Worm (Caenorhabditis elegans) whole organism, L3 larva: ENCODE data around the gene pqn-67.

ENCODE experiments used
- ZK546.5 ChIP-seq: sonication (generic microtip); optimal IDR thresholded peaks from 2 replicates; lab custom pipeline; 2017; ENCODE audit warnings: missing biosample characterization, missing genetic modification characterization
- ama-1 ChIP-seq: fragments of 150-350 bp; optimal IDR thresholded peaks from 2 replicates; lab custom pipeline; 2018
- ceh-82 ChIP-seq: fragments of 150-350 bp; optimal IDR thresholded peaks from 2 replicates; lab custom pipeline; 2014; ENCODE audit warnings: missing biosample characterization, missing genetic modification characterization
- egl-27 ChIP-seq: sonication (generic microtip); optimal IDR thresholded peaks from 4 replicates; lab custom pipeline; 2017; ENCODE audit warnings: missing biosample characterization, missing genetic modification reagents, missing genetic modification characterization
- fkh-10 ChIP-seq: sonication (generic microtip); optimal IDR thresholded peaks from 2 replicates; lab custom pipeline; 2017; ENCODE audit warnings: missing biosample characterization, missing genetic modification reagents, missing genetic modification characterization
- fos-1 ChIP-seq: fragments of 150-350 bp; optimal IDR thresholded peaks from 2 replicates; lab custom pipeline; 2014; ENCODE audit warnings: missing biosample characterization, missing genetic modification characterization
- mdl-1 ChIP-seq: fragments of 150-350 bp; optimal IDR thresholded peaks from 2 replicates; lab custom pipeline; 2014; ENCODE audit warnings: missing biosample characterization, missing genetic modification characterization
- nhr-12 ChIP-seq: fragments of 150-350 bp; optimal IDR thresholded peaks from 2 replicates; lab custom pipeline; 2014; ENCODE audit warnings: missing biosample characterization, missing genetic modification characterization
- nhr-237 ChIP-seq: fragments of 150-350 bp; optimal IDR thresholded peaks from 2 replicates; lab custom pipeline; 2014; ENCODE audit warnings: missing biosample characterization, missing genetic modification characterization
- nhr-76 ChIP-seq: fragments of 150-350 bp; sonication (generic microtip); optimal IDR thresholded peaks from 5 replicates; lab custom pipeline; 2014; ENCODE audit warnings: missing biosample characterization, missing genetic modification characterization
- pha-4 ChIP-seq: fragments of 150-350 bp; optimal IDR thresholded peaks from 2 replicates; lab custom pipeline; 2014; ENCODE audit warnings: missing biosample characterization, missing genetic modification reagents, missing genetic modification characterization
- snpc-4 ChIP-seq: fragments of 150-350 bp; optimal IDR thresholded peaks from 2 replicates; lab custom pipeline; 2014; ENCODE audit warnings: missing biosample characterization, missing genetic modification characterization
- unc-62 ChIP-seq: fragments of 150-350 bp; sonication (generic microtip); optimal IDR thresholded peaks from 4 replicates; lab custom pipeline; 2014; ENCODE audit warnings: missing biosample characterization, missing genetic modification reagents, missing genetic modification characterization

DNA sequence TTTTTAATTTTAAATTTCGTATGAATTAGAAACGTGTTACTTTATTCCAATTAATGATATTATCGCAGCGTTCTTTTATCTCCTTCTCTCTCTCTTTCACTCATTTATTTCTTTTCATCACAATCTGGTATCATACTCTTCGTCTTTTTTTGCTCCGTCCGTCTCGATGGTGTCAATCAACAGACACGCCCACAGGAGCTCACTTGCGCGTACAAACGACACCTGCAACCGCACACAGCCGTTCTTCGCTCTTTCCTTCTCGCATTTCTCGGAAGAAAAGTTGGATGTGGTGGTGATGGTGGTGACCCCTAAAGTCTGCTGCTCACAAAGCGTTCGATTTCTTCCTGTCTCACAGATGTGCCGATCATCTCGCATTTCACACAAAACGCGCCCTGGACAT, 15.6 kb upstream of the pqn-67 start:
- TF ChIP-seq nhr-237 (tag; lab: Kevin White, UChicago) (no peak), nhr-12 (tag; lab: Kevin White, UChicago) (no peak), egl-27 (no peak), unc-62 (GFP tag; lab: Kevin White, UChicago) (no peak), ZK546.5 (tag; lab: Kevin White, UChicago) (no peak), ama-1 (lab: Kevin White, UChicago) (no peak), snpc-4 (no peak), ceh-82 (tag; lab: Kevin White, UChicago) (no peak), fos-1 (tag; lab: Kevin White, UChicago) (no peak), mdl-1 (tag; lab: Kevin White, UChicago) (no peak), fkh-10 (GFP tag; lab: Kevin White, UChicago) (no peak), pha-4 (tag; lab: Kevin White, UChicago) (no peak), nhr-76 (tag; lab: Kevin White, UChicago) (no peak)
